Worm (Caenorhabditis elegans) whole organism, L1 larva: ENCODE results near the gene oac-12.
"Not testable (repeated sequence)": the region's sequence is repeated elsewhere in the genome, so short reads cannot be mapped to it uniquely, and the experiment has no call there.

Experiments used
- C16A3.4 ChIP-seq: fragments of 150-350 bp; optimal IDR thresholded peaks from 2 replicates; lab custom pipeline; 2014; ENCODE audit warnings: missing biosample characterization, missing genetic modification characterization
- aly-2 ChIP-seq: fragments of 150-350 bp; optimal IDR thresholded peaks from 2 replicates; lab custom pipeline; 2014; ENCODE audit warnings: missing biosample characterization, missing genetic modification characterization
- ceh-90 ChIP-seq: sonication (generic microtip); optimal IDR thresholded peaks from 2 replicates; lab custom pipeline; 2016; ENCODE audit warnings: missing genetic modification characterization, missing compliant biosample characterization
- dsc-1 ChIP-seq: sonication (generic microtip); optimal IDR thresholded peaks from 2 replicates; lab custom pipeline; 2016; ENCODE audit warnings: mild to moderate bottlenecking, missing genetic modification characterization, missing compliant biosample characterization
- efl-1 ChIP-seq, 4 experiments: fragments of 150-350 bp; optimal IDR thresholded peaks in 3 of 4; peaks in 1 of 4; 1 replicate in 1 of 4; 2 replicates in 3 of 4; lab custom pipeline; 2014; ENCODE audit warnings: missing biosample characterization in 2 of 4, missing genetic modification characterization in 2 of 4, missing genetic modification reagents in 2 of 4
- elt-3 ChIP-seq, 6 experiments: fragments of 150-350 bp in 1 of 6; sonication (generic microtip); optimal IDR thresholded peaks; 2 replicates each; lab custom pipeline; 2017 to 2018; ENCODE audit warnings: missing biosample characterization in 6 of 6, missing genetic modification characterization in 6 of 6, inconsistent platforms in 1 of 6
- fkh-10 ChIP-seq: sonication (generic microtip); optimal IDR thresholded peaks from 2 replicates; lab custom pipeline; 2017; ENCODE audit warnings: missing biosample characterization, missing genetic modification reagents, missing genetic modification characterization
- fkh-4 ChIP-seq: sonication (generic microtip); optimal IDR thresholded peaks from 2 replicates; lab custom pipeline; 2016; ENCODE audit warnings: missing compliant biosample characterization, missing genetic modification characterization, borderline replicate concordance
- irx-1 ChIP-seq: sonication (generic microtip); optimal IDR thresholded peaks from 2 replicates; lab custom pipeline; 2016; ENCODE audit warnings: missing genetic modification characterization, missing compliant biosample characterization
- lin-39 ChIP-seq: fragments of 150-350 bp; optimal IDR thresholded peaks from 2 replicates; lab custom pipeline; 2014; ENCODE audit warnings: missing biosample characterization, missing genetic modification reagents, missing genetic modification characterization
- lir-3 ChIP-seq: sonication (generic microtip); optimal IDR thresholded peaks from 2 replicates; lab custom pipeline; 2016; ENCODE audit warnings: mild to moderate bottlenecking, missing genetic modification characterization, moderate library complexity, missing compliant biosample characterization; ENCODE audit not compliant: poor library complexity
- mab-9 ChIP-seq: fragments of 200-800 bp; sonication (Bioruptor generic); IDR thresholded peaks from 2 replicates; pipeline ENCODE4 v1.3.6; 2022; ENCODE audit warnings: missing genetic modification reagents, missing genetic modification characterization, missing compliant biosample characterization
- mep-1 ChIP-seq: fragments of 150-350 bp; optimal IDR thresholded peaks from 2 replicates; lab custom pipeline; 2014; ENCODE audit warnings: missing biosample characterization, missing genetic modification characterization
- nhr-11 ChIP-seq: fragments of 150-350 bp; optimal IDR thresholded peaks from 2 replicates; lab custom pipeline; 2014; ENCODE audit warnings: missing biosample characterization, missing genetic modification characterization
- nhr-28 ChIP-seq: fragments of 150-350 bp; optimal IDR thresholded peaks from 2 replicates; lab custom pipeline; 2014; ENCODE audit warnings: missing biosample characterization, missing genetic modification characterization
- nhr-47 ChIP-seq: sonication (generic microtip); optimal IDR thresholded peaks from 2 replicates; lab custom pipeline; 2016; ENCODE audit warnings: mild to moderate bottlenecking, missing genetic modification characterization, moderate library complexity, missing compliant biosample characterization
- nhr-76 ChIP-seq: sonication (generic microtip); optimal IDR thresholded peaks from 2 replicates; lab custom pipeline; 2017; ENCODE audit warnings: missing biosample characterization, missing genetic modification characterization
- nhr-77 ChIP-seq: fragments of 150-350 bp; optimal IDR thresholded peaks from 2 replicates; lab custom pipeline; 2014; ENCODE audit warnings: missing biosample characterization, missing genetic modification characterization
- nhr-85 ChIP-seq: sonication (generic microtip); peaks from one replicate; lab custom pipeline; 2016; ENCODE audit warnings: missing genetic modification characterization, inconsistent platforms, missing compliant biosample characterization
- pag-3 ChIP-seq: sonication (generic microtip); optimal IDR thresholded peaks from 2 replicates; lab custom pipeline; 2017; ENCODE audit warnings: missing genetic modification characterization, mild to moderate bottlenecking, missing compliant biosample characterization, antibody characterized with exemption, borderline replicate concordance; ENCODE audit not compliant: insufficient read depth
- snpc-4 ChIP-seq: fragments of 150-350 bp; optimal IDR thresholded peaks from 2 replicates; lab custom pipeline; 2014; ENCODE audit warnings: missing biosample characterization, missing genetic modification characterization
- snu-23 ChIP-seq: sonication (generic microtip); optimal IDR thresholded peaks from 2 replicates; lab custom pipeline; 2016; ENCODE audit warnings: missing genetic modification characterization, missing compliant biosample characterization
- sptf-1 ChIP-seq: fragments of 150-350 bp; optimal IDR thresholded peaks from 2 replicates; lab custom pipeline; 2014; ENCODE audit warnings: missing biosample characterization, missing genetic modification characterization
- sup-37 ChIP-seq: fragments of 200-800 bp; sonication (Bioruptor generic); optimal IDR thresholded peaks from 2 replicates; lab custom pipeline; 2018; ENCODE audit warnings: mild to moderate bottlenecking, missing genetic modification characterization, missing compliant biosample characterization
- tbx-2 ChIP-seq: sonication (generic microtip); optimal IDR thresholded peaks from 2 replicates; lab custom pipeline; 2016; ENCODE audit warnings: missing genetic modification characterization, missing compliant biosample characterization
- unc-130 ChIP-seq: fragments of 150-350 bp; optimal IDR thresholded peaks from 2 replicates; lab custom pipeline; 2017; ENCODE audit warnings: missing biosample characterization, missing genetic modification characterization, inconsistent platforms
- vab-15 ChIP-seq: sonication (generic microtip); optimal IDR thresholded peaks from 2 replicates; lab custom pipeline; 2017; ENCODE audit warnings: missing genotype, mild to moderate bottlenecking, missing genetic modification characterization, missing compliant biosample characterization
- zag-1 ChIP-seq: fragments of 150-350 bp; optimal IDR thresholded peaks from 2 replicates; lab custom pipeline; 2014; ENCODE audit warnings: missing biosample characterization, missing genetic modification characterization

The oac-12 gene

DNA sequence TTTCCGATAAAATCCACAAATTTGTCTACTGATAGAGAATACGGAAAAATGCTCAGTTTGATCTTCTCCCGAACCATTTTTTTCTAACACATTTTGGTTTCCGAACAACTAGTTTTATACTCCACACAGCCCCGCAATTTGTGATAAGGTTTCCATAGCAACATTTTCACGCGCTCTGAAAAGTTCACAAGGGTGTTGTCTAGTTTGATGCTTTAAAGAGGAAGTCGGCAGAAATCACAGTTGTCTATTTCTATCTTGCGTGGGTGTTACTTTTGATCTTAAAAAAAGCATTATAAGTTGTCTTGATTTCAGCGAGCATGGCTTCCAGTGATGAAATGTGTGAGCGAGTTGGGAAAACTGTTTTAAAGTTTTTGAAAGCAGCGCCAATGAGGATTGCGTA is 32.6 kb downstream of the oac-12 start, which contains the start of gene ZC132.3:
Gene ZC132.3, minus strand, starts transcription at position 101 of the 400 bp plus-strand sequence.
- TF ChIP-seq nhr-77, result no peak
- no peak for TF ChIP-seq zag-1 (tag; lab: Kevin White, UChicago)
- no peak for TF ChIP-seq pag-3 (tag; lab: Kevin White, UChicago)
- TF ChIP-seq elt-3 (tag; optimal IDR thresholded peaks at IDR 0.05; lab: Kevin White, UChicago), result no peak
- TF ChIP-seq sup-37 (GFP tag; lab: Kevin White, UChicago), result no peak
- TF ChIP-seq lin-39 (tag; lab: Kevin White, UChicago), result no peak
- TF ChIP-seq dsc-1, result no peak
- no peak for TF ChIP-seq ceh-90 (tag; lab: Kevin White, UChicago)
- TF ChIP-seq tbx-2 (tag; lab: Kevin White, UChicago), result no peak
- no peak for TF ChIP-seq irx-1
- no peak for TF ChIP-seq nhr-47 (tag; lab: Kevin White, UChicago)
- TF ChIP-seq lir-3 (tag; lab: Kevin White, UChicago), result no peak

DNA sequence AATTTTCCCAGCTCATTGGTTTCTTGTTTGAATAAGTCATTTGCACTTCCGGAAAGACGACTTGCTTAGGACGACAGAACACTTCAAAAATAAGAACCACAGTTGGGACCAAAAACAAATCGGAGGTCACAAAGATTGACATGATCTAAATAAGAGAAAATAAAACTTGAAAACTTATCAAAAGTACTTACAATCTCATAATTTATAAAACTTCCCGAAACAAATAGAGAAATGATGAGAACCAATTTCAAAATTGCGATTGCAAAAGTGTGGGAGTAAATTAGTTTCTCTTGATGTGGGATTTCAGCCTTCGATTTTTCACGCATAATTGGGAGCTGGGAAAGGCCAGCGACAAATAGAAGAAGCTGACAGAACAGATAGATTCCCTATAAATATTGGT is 33.8 kb downstream of the oac-12 start, which contains the start of gene ZC132.11:
Gene ZC132.11, minus strand, starts transcription at position 101 of the 400 bp plus-strand sequence.
- TF ChIP-seq mep-1 (tag; lab: Kevin White, UChicago), result no peak
- no peak for TF ChIP-seq nhr-76 (tag; lab: Kevin White, UChicago)
- TF ChIP-seq unc-130 (tag; lab: Kevin White, UChicago), result no peak
- no peak for TF ChIP-seq fkh-10 (GFP tag; lab: Kevin White, UChicago)
- TF ChIP-seq fkh-4, result no peak
- no peak for TF ChIP-seq sptf-1
- no peak for TF ChIP-seq mab-9
- TF ChIP-seq aly-2 (tag; lab: Kevin White, UChicago), result no peak
- no peak for TF ChIP-seq nhr-28 (tag; lab: Kevin White, UChicago)

DNA sequence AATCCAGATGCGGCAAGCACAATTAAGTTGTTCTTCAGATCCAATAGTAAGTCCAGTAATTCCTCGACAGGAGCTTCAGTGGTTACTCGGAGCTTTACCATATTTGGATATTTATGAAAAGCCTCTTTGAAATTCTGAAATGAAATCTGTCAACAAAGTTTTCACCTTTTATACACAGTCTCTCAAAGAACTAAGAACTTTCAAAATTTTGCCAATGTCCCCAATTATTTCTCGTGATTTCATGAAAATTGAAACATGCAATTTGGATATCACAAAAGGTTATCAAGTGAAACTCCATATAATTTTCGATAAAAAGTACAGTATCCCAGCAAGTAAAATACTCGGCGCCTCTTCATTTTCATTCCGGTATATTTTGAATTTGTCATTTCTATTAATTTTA is 36.4 kb downstream of the oac-12 start, which contains the start of gene F47D2.11:
Gene F47D2.11, minus strand, starts transcription at position 101 of the 400 bp plus-strand sequence.
- no peak for TF ChIP-seq C16A3.4 (tag; lab: Kevin White, UChicago)

DNA sequence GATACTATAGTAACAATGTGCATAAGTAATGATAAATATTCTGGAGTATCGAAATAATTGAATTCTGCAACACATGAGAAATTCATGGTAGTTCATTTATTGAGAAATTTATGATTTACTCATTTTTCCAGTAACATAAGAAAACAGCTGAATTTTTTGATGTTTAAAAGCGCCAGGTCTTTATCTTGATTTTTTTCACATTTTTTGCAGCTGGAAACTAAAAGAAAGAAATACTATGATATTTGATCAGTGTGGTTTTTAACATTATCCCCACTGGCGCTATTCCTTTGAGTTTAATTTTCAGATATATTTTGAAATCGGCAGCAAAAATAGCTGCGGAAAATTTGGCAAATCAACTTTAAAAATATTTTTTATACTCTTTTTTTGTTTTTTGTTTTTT is 38.9 kb downstream of the oac-12 start, which contains the start of gene srh-194:
Gene srh-194, minus strand, starts transcription at position 101 of the 400 bp plus-strand sequence.
- TF ChIP-seq nhr-85 (tag; lab: Kevin White, UChicago), result peak; percentile 6

DNA sequence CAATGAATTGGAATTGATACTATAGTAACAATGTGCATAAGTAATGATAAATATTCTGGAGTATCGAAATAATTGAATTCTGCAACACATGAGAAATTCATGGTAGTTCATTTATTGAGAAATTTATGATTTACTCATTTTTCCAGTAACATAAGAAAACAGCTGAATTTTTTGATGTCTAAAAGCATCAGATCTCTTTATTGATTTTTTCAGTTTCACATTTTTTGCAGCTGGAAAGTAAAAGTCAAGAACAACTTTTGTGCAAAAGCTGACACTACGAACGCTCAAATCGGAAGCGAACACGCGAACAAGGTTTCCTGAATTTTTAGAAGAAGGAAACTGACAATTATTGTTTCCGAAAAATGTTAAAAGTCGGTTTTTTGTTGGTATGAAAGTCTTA is 42.3 kb downstream of the oac-12 start, which contains the start of gene srh-193:
Gene srh-193, minus strand, starts transcription at position 101 of the 400 bp plus-strand sequence.
- not testable (repeated sequence) for TF ChIP-seq efl-1 (optimal IDR thresholded peaks at IDR 0.05; lab: Kevin White, UChicago)
- TF ChIP-seq efl-1 (GFP tag; optimal IDR thresholded peaks at IDR 0.05 in 1 of 2; lab: Kevin White, UChicago), result peak in 1 of 2 experiments; percentile 71

DNA sequence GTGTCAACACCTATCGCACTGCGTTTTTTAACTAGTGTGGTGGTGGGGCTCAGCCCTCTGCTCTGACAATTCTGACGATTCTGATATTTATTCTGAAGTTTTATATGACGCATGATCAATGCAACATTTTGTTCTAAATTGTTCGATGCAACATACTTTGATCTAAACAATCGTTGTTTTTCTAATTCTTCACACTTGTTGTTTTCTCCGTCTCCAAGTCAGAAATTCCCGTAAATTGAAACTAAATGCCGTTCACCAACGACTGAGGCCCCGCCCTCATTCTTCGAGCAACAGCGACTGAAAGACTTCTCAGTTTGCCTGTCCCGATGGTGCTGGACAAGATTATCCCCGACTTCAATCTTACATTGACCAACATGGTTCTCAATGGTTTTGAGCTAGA is 47.6 kb downstream of the oac-12 start, which contains the start of gene srt-19:
Gene srt-19, plus strand, starts transcription at position 301 of the 400 bp plus-strand sequence.
- TF ChIP-seq snu-23; aly-2 (tag; lab: Kevin White, UChicago); fkh-10 (GFP tag; lab: Kevin White, UChicago): not testable (repeated sequence)
- TF ChIP-seq, all 84 proteins: peak for 0; not testable (repeated sequence) for 84

DNA sequence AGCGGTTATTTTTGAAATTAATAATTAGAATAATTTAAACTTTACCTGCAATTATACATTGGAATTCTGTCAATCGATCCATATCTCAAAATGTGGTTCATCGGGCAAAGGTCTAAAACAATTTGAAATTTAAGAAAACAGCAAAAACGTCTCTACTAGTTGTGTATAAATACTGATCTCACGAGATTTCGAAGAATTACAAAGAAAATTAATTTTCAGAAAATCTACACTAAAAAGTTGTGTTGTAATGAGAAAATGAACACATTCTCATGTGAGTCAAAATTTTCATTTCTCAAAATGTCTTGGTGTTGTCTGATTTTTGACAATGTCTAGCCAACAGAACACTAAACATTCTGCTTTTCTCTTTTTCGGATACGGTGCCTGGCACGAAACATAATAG is 50.7 kb downstream of the oac-12 start, which contains the start of gene srt-37:
Gene srt-37, minus strand, starts transcription at position 101 of the 400 bp plus-strand sequence.
- TF ChIP-seq vab-15, nhr-11, snpc-4 (tag; lab: Kevin White, UChicago): not testable (repeated sequence)
